Worm (Caenorhabditis elegans) whole organism, L4 larva: ENCODE results near the gene zzz-1.
A peak's percentile ranks its signal among the peaks of the same experiment; 100 is the strongest.

ENCODE experiments used
- D1046.2 ChIP-seq: fragments of 200-800 bp; sonication (Bioruptor generic); IDR thresholded peaks from 2 replicates; pipeline ENCODE4 v1.3.6; 2022; ENCODE audit warnings: missing genetic modification characterization, missing compliant biosample characterization
- F26F4.8 ChIP-seq: fragments of 200-800 bp; sonication (Bioruptor generic); conservative IDR thresholded peaks from 2 replicates; pipeline ENCODE4 v1.3.6; 2022; ENCODE audit warnings: missing genetic modification characterization, missing compliant biosample characterization
- F49E8.2 ChIP-seq: sonication (generic microtip); optimal IDR thresholded peaks from 2 replicates; lab custom pipeline; 2016; ENCODE audit warnings: missing compliant biosample characterization, mild to moderate bottlenecking, missing genetic modification characterization, borderline replicate concordance
- T20F7.1 ChIP-seq: fragments of 200-800 bp; sonication (Bioruptor generic); optimal IDR thresholded peaks from 2 replicates; lab custom pipeline; 2018; ENCODE audit warnings: mild to moderate bottlenecking, missing genetic modification characterization, missing compliant biosample characterization
- T26A8.4 ChIP-seq: fragments of 200-800 bp; sonication (Bioruptor generic); IDR thresholded peaks from 2 replicates; pipeline ENCODE4 v1.3.6; 2022; ENCODE audit warnings: missing genetic modification characterization, missing compliant biosample characterization
- Y75B8A.6 ChIP-seq: fragments of 200-800 bp; sonication (Bioruptor generic); IDR thresholded peaks from 2 replicates; pipeline ENCODE4 v1.3.6; 2022; ENCODE audit warnings: missing genetic modification reagents, missing genetic modification characterization, missing compliant biosample characterization
- ZK546.5 ChIP-seq, 2 experiments: sonication (generic microtip); optimal IDR thresholded peaks; 2 replicates each; lab custom pipeline; 2017; ENCODE audit warnings: missing biosample characterization in 2 of 2, missing genetic modification characterization in 2 of 2
- ceh-20 ChIP-seq: fragments of 200-800 bp; sonication (Bioruptor generic); IDR thresholded peaks from 2 replicates; pipeline ENCODE4 v1.3.6; 2022; ENCODE audit warnings: missing genetic modification reagents, missing genetic modification characterization, missing compliant biosample characterization
- ceh-28 ChIP-seq: fragments of 150-350 bp; optimal IDR thresholded peaks from 2 replicates; lab custom pipeline; 2014; ENCODE audit warnings: missing biosample characterization, missing genetic modification reagents, missing genetic modification characterization
- ceh-32 ChIP-seq: sonication (generic microtip); optimal IDR thresholded peaks from 2 replicates; lab custom pipeline; 2016; ENCODE audit warnings: mild to moderate bottlenecking, missing genetic modification characterization, missing compliant biosample characterization; ENCODE audit not compliant: poor library complexity
- ceh-62 ChIP-seq: sonication (generic microtip); optimal IDR thresholded peaks from 2 replicates; lab custom pipeline; 2017; ENCODE audit warnings: missing biosample characterization, missing genetic modification characterization
- ces-1 ChIP-seq: fragments of 150-350 bp; sonication (generic microtip); optimal IDR thresholded peaks from 4 replicates; lab custom pipeline; 2014; ENCODE audit warnings: missing biosample characterization, missing genetic modification reagents, missing genetic modification characterization
- cey-2 ChIP-seq: sonication (generic microtip); optimal IDR thresholded peaks from 3 replicates; lab custom pipeline; 2017; ENCODE audit warnings: missing genetic modification characterization, mild to moderate bottlenecking, missing compliant biosample characterization, antibody characterized with exemption, borderline replicate concordance; ENCODE audit not compliant: insufficient read depth
- daf-12 ChIP-seq: fragments of 150-350 bp; optimal IDR thresholded peaks from 2 replicates; lab custom pipeline; 2014; ENCODE audit warnings: missing biosample characterization, missing genetic modification reagents, missing genetic modification characterization
- daf-16 ChIP-seq, 3 experiments: sonication (generic microtip); optimal IDR thresholded peaks; 2 replicates each; lab custom pipeline; 2016 to 2017; ENCODE audit warnings: missing genetic modification characterization in 3 of 3, missing genetic modification reagents in 3 of 3, mild to moderate bottlenecking in 2 of 3, missing compliant biosample characterization in 2 of 3, missing biosample characterization in 1 of 3, moderate library complexity in 1 of 3
- daf-19 ChIP-seq: fragments of 200-800 bp; sonication (Bioruptor generic); conservative IDR thresholded peaks from 2 replicates; pipeline ENCODE4 v1.3.6; 2022; ENCODE audit warnings: missing genetic modification characterization, missing compliant biosample characterization
- dve-1 ChIP-seq: sonication (generic microtip); optimal IDR thresholded peaks from 2 replicates; lab custom pipeline; 2017; ENCODE audit warnings: antibody characterized with exemption, mild to moderate bottlenecking, missing genetic modification characterization, missing compliant biosample characterization; ENCODE audit not compliant: insufficient read depth
- egl-43 ChIP-seq: fragments of 200-800 bp; sonication (Bioruptor generic); IDR thresholded peaks from 2 replicates; pipeline ENCODE4 v1.3.6; 2022; ENCODE audit warnings: missing genetic modification reagents, missing genetic modification characterization, missing compliant biosample characterization
- fkh-10 ChIP-seq: fragments of 150-350 bp; optimal IDR thresholded peaks from 2 replicates; lab custom pipeline; 2014; ENCODE audit warnings: missing biosample characterization, missing genetic modification reagents, missing genetic modification characterization
- gei-8 ChIP-seq: fragments of 200-800 bp; sonication (Bioruptor generic); optimal IDR thresholded peaks from 2 replicates; lab custom pipeline; 2018; ENCODE audit warnings: mild to moderate bottlenecking, missing genetic modification characterization, missing compliant biosample characterization
- hif-1 ChIP-seq, 2 experiments: sonication (generic microtip); optimal IDR thresholded peaks; 2 replicates each; lab custom pipeline; 2016 to 2017; ENCODE audit warnings: missing compliant biosample characterization in 2 of 2, missing genetic modification characterization in 2 of 2, missing genetic modification reagents in 2 of 2, missing genotype in 2 of 2, mild to moderate bottlenecking in 1 of 2
- hlh-11 ChIP-seq: fragments of 200-800 bp; sonication (Bioruptor generic); optimal IDR thresholded peaks from 2 replicates; lab custom pipeline; 2018; ENCODE audit warnings: mild to moderate bottlenecking, missing genetic modification characterization, missing compliant biosample characterization
- hmg-1.1 ChIP-seq: fragments of 200-800 bp; sonication (Bioruptor generic); IDR thresholded peaks from 2 replicates; pipeline ENCODE4 v1.3.6; 2022; ENCODE audit warnings: missing genetic modification reagents, missing genetic modification characterization, missing compliant biosample characterization
- jun-1 ChIP-seq: fragments of 150-350 bp; optimal IDR thresholded peaks from 2 replicates; lab custom pipeline; 2014; ENCODE audit warnings: missing biosample characterization, missing genetic modification reagents, missing genetic modification characterization
- lin-29 ChIP-seq: fragments of 200-800 bp; sonication (Bioruptor generic); IDR thresholded peaks from 2 replicates; pipeline ENCODE4 v1.3.6; 2022; ENCODE audit warnings: missing genetic modification reagents, missing genetic modification characterization, missing compliant biosample characterization
- lin-38 ChIP-seq: fragments of 200-800 bp; sonication (Bioruptor generic); IDR thresholded peaks from 2 replicates; pipeline ENCODE4 v1.3.6; 2022; ENCODE audit warnings: missing genetic modification reagents, missing genetic modification characterization, missing compliant biosample characterization
- lir-3 ChIP-seq: sonication (generic microtip); optimal IDR thresholded peaks from 2 replicates; lab custom pipeline; 2016; ENCODE audit warnings: mild to moderate bottlenecking, missing genetic modification characterization, missing compliant biosample characterization
- lsy-2 ChIP-seq, 2 experiments: fragments of 150-350 bp in 1 of 2; sonication (generic microtip) in 1 of 2; optimal IDR thresholded peaks; 2 replicates each; lab custom pipeline; 2014 to 2017; ENCODE audit warnings: missing biosample characterization in 2 of 2, missing genetic modification characterization in 2 of 2
- madf-5 ChIP-seq, 2 experiments: fragments of 200-800 bp; sonication (Bioruptor generic); IDR thresholded peaks; 2 replicates each; pipeline ENCODE4 v1.3.6; 2022; ENCODE audit warnings: missing compliant biosample characterization in 2 of 2, missing genetic modification characterization in 2 of 2
- mdl-1 ChIP-seq, 2 experiments: fragments of 150-350 bp in 1 of 2; sonication (generic microtip) in 1 of 2; optimal IDR thresholded peaks; 2 replicates each; lab custom pipeline; 2014 to 2017; ENCODE audit warnings: missing biosample characterization in 2 of 2, missing genetic modification characterization in 2 of 2
- mes-2 ChIP-seq: sonication (generic microtip); optimal IDR thresholded peaks from 2 replicates; lab custom pipeline; 2016; ENCODE audit warnings: missing genotype, mild to moderate bottlenecking, missing genetic modification characterization, missing compliant biosample characterization; ENCODE audit not compliant: poor library complexity, severe bottlenecking
- nhr-102 ChIP-seq: sonication (generic microtip); optimal IDR thresholded peaks from 2 replicates; lab custom pipeline; 2016; ENCODE audit warnings: mild to moderate bottlenecking, missing genetic modification characterization, moderate library complexity, missing compliant biosample characterization
- nhr-11 ChIP-seq: fragments of 150-350 bp; optimal IDR thresholded peaks from 2 replicates; lab custom pipeline; 2014; ENCODE audit warnings: missing biosample characterization, missing genetic modification characterization
- nhr-111 ChIP-seq: fragments of 200-800 bp; sonication (Bioruptor generic); optimal IDR thresholded peaks from 2 replicates; lab custom pipeline; 2018; ENCODE audit warnings: mild to moderate bottlenecking, missing genetic modification characterization, missing compliant biosample characterization
- nhr-25 ChIP-seq: sonication (generic microtip); optimal IDR thresholded peaks from 2 replicates; lab custom pipeline; 2017; ENCODE audit warnings: missing genetic modification characterization, mild to moderate bottlenecking, missing compliant biosample characterization, antibody characterized with exemption, moderate library complexity, borderline replicate concordance; ENCODE audit not compliant: insufficient read depth
- nhr-28 ChIP-seq: fragments of 150-350 bp; optimal IDR thresholded peaks from 2 replicates; lab custom pipeline; 2014; ENCODE audit warnings: missing biosample characterization, missing genetic modification characterization
- nhr-76 ChIP-seq: fragments of 150-350 bp; optimal IDR thresholded peaks from 2 replicates; lab custom pipeline; 2014; ENCODE audit warnings: missing biosample characterization, missing genetic modification characterization
- php-3 ChIP-seq: fragments of 200-800 bp; sonication (Bioruptor generic); IDR thresholded peaks from 2 replicates; pipeline ENCODE4 v1.3.6; 2022; ENCODE audit warnings: missing genetic modification reagents, missing genetic modification characterization, missing compliant biosample characterization
- saeg-2 ChIP-seq: fragments of 200-800 bp; sonication (Bioruptor generic); IDR thresholded peaks from 2 replicates; pipeline ENCODE4 v1.3.6; 2022; ENCODE audit warnings: missing genetic modification reagents, missing genetic modification characterization, missing compliant biosample characterization
- snpc-4 ChIP-seq: fragments of 150-350 bp; optimal IDR thresholded peaks from 2 replicates; lab custom pipeline; 2014; ENCODE audit warnings: missing biosample characterization, missing genetic modification characterization
- spr-3 ChIP-seq: fragments of 200-800 bp; sonication (Bioruptor generic); optimal IDR thresholded peaks from 2 replicates; lab custom pipeline; 2018; ENCODE audit warnings: mild to moderate bottlenecking, missing genetic modification characterization, missing compliant biosample characterization
- tag-97 ChIP-seq: fragments of 200-800 bp; sonication (Bioruptor generic); IDR thresholded peaks from 2 replicates; pipeline ENCODE4 v1.3.6; 2022; ENCODE audit warnings: missing genetic modification characterization, missing compliant biosample characterization
- tra-1 ChIP-seq: fragments of 200-800 bp; sonication (Bioruptor generic); IDR thresholded peaks from 2 replicates; pipeline ENCODE4 v1.3.6; 2022; ENCODE audit warnings: missing genetic modification reagents, missing genetic modification characterization, missing compliant biosample characterization
- unc-130 ChIP-seq: sonication (generic microtip); optimal IDR thresholded peaks from 2 replicates; lab custom pipeline; 2016; ENCODE audit warnings: missing genetic modification reagents, missing genetic modification characterization, missing compliant biosample characterization
- zfp-3 ChIP-seq: fragments of 200-800 bp; sonication (Bioruptor generic); conservative IDR thresholded peaks from 2 replicates; pipeline ENCODE4 v1.3.6; 2022; ENCODE audit warnings: missing genetic modification reagents, missing genetic modification characterization, missing compliant biosample characterization
- zip-2 ChIP-seq: fragments of 150-350 bp; optimal IDR thresholded peaks from 2 replicates; lab custom pipeline; 2014; ENCODE audit warnings: missing biosample characterization, missing genetic modification characterization
- ztf-7 ChIP-seq: fragments of 150-350 bp; optimal IDR thresholded peaks from 2 replicates; lab custom pipeline; 2014; ENCODE audit warnings: missing biosample characterization, missing genetic modification characterization

The zzz-1 gene

ce11 chrV:10887564-10887963, 21.4 kb downstream of the zzz-1 start:
- peak; percentile 54 for TF ChIP-seq dve-1
- peak in 1 of 2 experiments; percentile 68; a peak in 1 of 4 replicates for TF ChIP-seq madf-5 (GFP tag; IDR thresholded peaks at IDR 0.05; lab: Robert Waterston, UW)
- TF ChIP-seq lin-38 (GFP tag; lab: Robert Waterston, UW) = peak; percentile 36; the same call in 1 of the 2 replicates
- TF ChIP-seq mes-2 (tag; lab: Kevin White, UChicago) = peak; percentile 42
- TF ChIP-seq gei-8 (GFP tag; lab: Kevin White, UChicago) = peak; percentile 61
- peak; percentile 66 for TF ChIP-seq nhr-102
- peak; percentile 48; the same call in 1 of the 2 replicates for TF ChIP-seq zfp-3
- no peak for TF ChIP-seq ceh-32 (tag; lab: Kevin White, UChicago)
- peak; percentile 64; the same call in 1 of the 2 replicates for TF ChIP-seq ceh-20 (GFP tag; lab: Robert Waterston, UW)
- TF ChIP-seq spr-3 (GFP tag; lab: Kevin White, UChicago) = peak; percentile 17
- no peak for TF ChIP-seq nhr-25 (tag; lab: Kevin White, UChicago)
- peak; percentile 61; the same call in 1 of the 2 replicates for TF ChIP-seq Y75B8A.6
- TF ChIP-seq T26A8.4 (GFP tag; lab: Robert Waterston, UW) = peak; percentile 79
- peak; percentile 31 for TF ChIP-seq T20F7.1 (GFP tag; lab: Kevin White, UChicago)
- 0 out of 2 replicates have a peak, but pooled peaks have one; percentile 21 for TF ChIP-seq D1046.2 (GFP tag; lab: Robert Waterston, UW)
- TF ChIP-seq daf-12 (tag; lab: Kevin White, UChicago) = no peak
- 0 out of 2 replicates have a peak, but pooled peaks have one; percentile 11 for TF ChIP-seq lin-29
- TF ChIP-seq egl-43 (GFP tag; lab: Robert Waterston, UW) = peak; percentile 74; the same call in 1 of the 2 replicates
- peak in 1 of 2 experiments; percentile 18 for TF ChIP-seq lsy-2 (tag; optimal IDR thresholded peaks at IDR 0.05; lab: Kevin White, UChicago)
- no peak for TF ChIP-seq fkh-10 (GFP tag; lab: Kevin White, UChicago)
- TF ChIP-seq nhr-76 = no peak
- no peak for TF ChIP-seq daf-16 (GFP tag; optimal IDR thresholded peaks at IDR 0.05; lab: Kevin White, UChicago)
- TF ChIP-seq daf-16 (tag; optimal IDR thresholded peaks at IDR 0.05; lab: Kevin White, UChicago) = peak; percentile 27
- TF ChIP-seq hif-1 (tag; optimal IDR thresholded peaks at IDR 0.05; lab: Kevin White, UChicago) = peak in 1 of 2 experiments; percentile 14

ce11 chrV:10886405-10886887, 22.5 kb downstream of the zzz-1 start, which contains the start of gene F32D8.3:
TSS of gene F32D8.3 (plus strand) at chrV:10886837.
- TF ChIP-seq cey-2 (peak; percentile 62), snpc-4 (tag; lab: Kevin White, UChicago) (no peak), tra-1 (GFP tag; lab: Robert Waterston, UW) (no peak), tag-97 (GFP tag; lab: Robert Waterston, UW) (no peak), saeg-2 (no peak), jun-1 (tag; lab: Kevin White, UChicago) (no peak), F26F4.8 (GFP tag; lab: Robert Waterston, UW) (no peak), dve-1 (no peak), nhr-111 (GFP tag; lab: Kevin White, UChicago) (no peak), ces-1 (no peak), F49E8.2 (tag; lab: Kevin White, UChicago) (no peak), ceh-28 (tag; lab: Kevin White, UChicago) (no peak), zip-2 (tag; lab: Kevin White, UChicago) (no peak), T26A8.4 (GFP tag; lab: Robert Waterston, UW) (no peak), ceh-20 (GFP tag; lab: Robert Waterston, UW) (no peak), ZK546.5 (tag; optimal IDR thresholded peaks at IDR 0.05; lab: Kevin White, UChicago) (no peak), unc-130 (GFP tag; lab: Kevin White, UChicago) (no peak), hlh-11 (tag; lab: Kevin White, UChicago) (peak; percentile 62), nhr-28 (tag; lab: Kevin White, UChicago) (peak; percentile 33), ceh-62 (tag; lab: Kevin White, UChicago) (no peak), php-3 (GFP tag; lab: Robert Waterston, UW) (no peak), hmg-1.1 (GFP tag; lab: Robert Waterston, UW) (no peak), mdl-1 (tag; optimal IDR thresholded peaks at IDR 0.05; lab: Kevin White, UChicago) (peak in 1 of 2 experiments; percentile 52), zfp-3 (no peak), lir-3 (tag; lab: Kevin White, UChicago) (no peak), gei-8 (GFP tag; lab: Kevin White, UChicago) (no peak), nhr-11 (tag; lab: Kevin White, UChicago) (no peak), ztf-7 (tag; lab: Kevin White, UChicago) (no peak), daf-19 (GFP tag; lab: Robert Waterston, UW) (no peak)
